Fruit fly (Drosophila melanogaster) whole organism, embryonic: ENCODE measurements around the gene Mer.

ENCODE experiments used
- CG11560 ChIP-seq: fragments of 200-800 bp; sonication (Bioruptor generic); IDR thresholded peaks from 3 replicates; pipeline ENCODE4 v1.3.6; 2022; ENCODE audit warnings: missing biosample characterization, missing genetic modification characterization
- CG17912 ChIP-seq: fragments of 200-800 bp; sonication (Bioruptor generic); optimal IDR thresholded peaks from 2 replicates; lab custom pipeline; 2018; ENCODE audit warnings: missing biosample characterization, mild to moderate bottlenecking, missing genetic modification characterization
- CG6254 ChIP-seq: fragments of 200-800 bp; sonication (Bioruptor generic); optimal IDR thresholded peaks from 3 replicates; lab custom pipeline; 2017; ENCODE audit warnings: mild to moderate bottlenecking, missing biosample characterization, missing genetic modification reagents, missing genetic modification characterization
- CG8388 ChIP-seq: fragments of 200-800 bp; sonication (Bioruptor generic); optimal IDR thresholded peaks from 2 replicates; lab custom pipeline; 2019; ENCODE audit warnings: missing biosample characterization, mild to moderate bottlenecking, missing genetic modification characterization, moderate library complexity
- Eip74EF ChIP-seq, 2 experiments: fragments of 200-800 bp in 1 of 2; fragments of >200 bp in 1 of 2; sonication (Bioruptor generic) in 1 of 2; optimal IDR thresholded peaks; 2 replicates each; lab custom pipeline; 2017 to 2019; ENCODE audit warnings: missing biosample characterization in 2 of 2, missing genetic modification characterization in 2 of 2, mild to moderate bottlenecking in 1 of 2, moderate library complexity in 1 of 2
- Oaz ChIP-seq: fragments of 200-800 bp; sonication (Bioruptor generic); IDR thresholded peaks from 2 replicates; pipeline ENCODE4 v1.3.6; 2022; ENCODE audit warnings: missing biosample characterization, missing genetic modification characterization
- croc ChIP-seq: fragments of 200-800 bp; sonication (Bioruptor generic); conservative IDR thresholded peaks from 3 replicates; pipeline ENCODE4 v1.3.6; 2022; ENCODE audit warnings: missing biosample characterization, missing genetic modification characterization
- ken ChIP-seq: fragments of 200-800 bp; sonication (Bioruptor generic); IDR thresholded peaks from 3 replicates; pipeline ENCODE4 v1.3.6; 2022; ENCODE audit warnings: missing biosample characterization, missing genetic modification characterization
- knrl ChIP-seq: fragments of 200-800 bp; sonication (Bioruptor generic); IDR thresholded peaks from 3 replicates; pipeline ENCODE4 v1.3.6; 2022; ENCODE audit warnings: missing biosample characterization, missing genetic modification characterization; ENCODE audit not compliant: partially characterized antibody
- mirr ChIP-seq: fragments of 200-800 bp; sonication (Bioruptor generic); optimal IDR thresholded peaks from 3 replicates; lab custom pipeline; 2018; ENCODE audit warnings: missing biosample characterization, mild to moderate bottlenecking, missing genetic modification characterization
- pho ChIP-seq: fragments of 200-800 bp; sonication (Bioruptor generic); optimal IDR thresholded peaks from 2 replicates; lab custom pipeline; 2016; ENCODE audit warnings: missing biosample characterization, missing genetic modification characterization
- ro ChIP-seq: fragments of 200-800 bp; sonication (Bioruptor generic); IDR thresholded peaks from 2 replicates; pipeline ENCODE4 v1.3.6; 2022; ENCODE audit warnings: missing biosample characterization, missing genetic modification characterization
- usp ChIP-seq: fragments of >200 bp; optimal IDR thresholded peaks from 2 replicates; lab custom pipeline; 2017; ENCODE audit warnings: missing biosample characterization, missing genetic modification characterization

dm6 chrX:19701611-19702010 is 8.3 kb upstream of the Mer start, which contains the start of gene Tcs4:
- TF ChIP-seq mirr (GFP tag; lab: Kevin White, UChicago), result no peak
- no peak for TF ChIP-seq usp (GFP tag; lab: Kevin White, UChicago)
- TF ChIP-seq pho (GFP tag; lab: Kevin White, UChicago), result no peak
- TF ChIP-seq Oaz (GFP tag; lab: Robert Waterston, UW), result no peak
- no peak for TF ChIP-seq CG6254 (GFP tag; lab: Kevin White, UChicago)
- peak; percentile 42; the same call in 1 of the 3 replicates for TF ChIP-seq knrl
- no peak for TF ChIP-seq Eip74EF (GFP tag; optimal IDR thresholded peaks at IDR 0.05; lab: Kevin White, UChicago)
- 0 out of 3 replicates have a peak, but pooled peaks have one; percentile 4 for TF ChIP-seq ken (GFP tag; lab: Robert Waterston, UW)
- no peak for TF ChIP-seq CG17912 (GFP tag; lab: Kevin White, UChicago)
- TF ChIP-seq croc, result no peak
- TF ChIP-seq CG8388, result no peak
- no peak for TF ChIP-seq ro (GFP tag; lab: Robert Waterston, UW)
- TF ChIP-seq CG11560 (tag; lab: Robert Waterston, UW), result no peak
